Worm (Caenorhabditis elegans) whole organism, mixed stage, embryonic: ENCODE results near the gene T24C12.1.

ENCODE experiments used
- M03D4.4 ChIP-seq: sonication (generic microtip); optimal IDR thresholded peaks from 2 replicates; lab custom pipeline; 2017; ENCODE audit warnings: mild to moderate bottlenecking, missing genetic modification characterization, missing compliant biosample characterization
- bed-3 ChIP-seq: fragments of 200-800 bp; sonication (Bioruptor generic); optimal IDR thresholded peaks from 3 replicates; lab custom pipeline; 2018; ENCODE audit warnings: mild to moderate bottlenecking, missing genetic modification characterization, moderate library complexity, missing compliant biosample characterization
- blmp-1 ChIP-seq: fragments of 150-350 bp; optimal IDR thresholded peaks from 2 replicates; lab custom pipeline; 2014; ENCODE audit warnings: missing biosample characterization, missing genetic modification characterization
- ceh-39 ChIP-seq: fragments of 150-350 bp; optimal IDR thresholded peaks from 2 replicates; lab custom pipeline; 2014; ENCODE audit warnings: missing biosample characterization, missing genetic modification characterization
- ceh-43 ChIP-seq: fragments of 200-800 bp; sonication (Bioruptor generic); optimal IDR thresholded peaks from 2 replicates; lab custom pipeline; 2018; ENCODE audit warnings: mild to moderate bottlenecking, missing genetic modification characterization, moderate library complexity, missing compliant biosample characterization
- ceh-83 ChIP-seq: fragments of 200-800 bp; sonication (Bioruptor generic); optimal IDR thresholded peaks from 2 replicates; lab custom pipeline; 2018; ENCODE audit warnings: mild to moderate bottlenecking, missing genetic modification characterization, missing compliant biosample characterization
- ces-1 ChIP-seq: fragments of 150-350 bp; optimal IDR thresholded peaks from 2 replicates; lab custom pipeline; 2014; ENCODE audit warnings: missing biosample characterization, missing genetic modification reagents, missing genetic modification characterization
- cnd-1 ChIP-seq: fragments of 200-800 bp; sonication (Bioruptor generic); optimal IDR thresholded peaks from 2 replicates; lab custom pipeline; 2018; ENCODE audit warnings: mild to moderate bottlenecking, missing genetic modification characterization, missing compliant biosample characterization
- drap-1 ChIP-seq: fragments of 200-800 bp; sonication (Bioruptor generic); optimal IDR thresholded peaks from 3 replicates; lab custom pipeline; 2018; ENCODE audit warnings: mild to moderate bottlenecking, missing genetic modification characterization, missing compliant biosample characterization
- elt-1 ChIP-seq: sonication (generic microtip); optimal IDR thresholded peaks from 2 replicates; lab custom pipeline; 2017; ENCODE audit warnings: missing genetic modification characterization, mild to moderate bottlenecking, missing compliant biosample characterization, antibody characterized with exemption, moderate library complexity, borderline replicate concordance; ENCODE audit not compliant: insufficient read depth
- elt-3 ChIP-seq: fragments of 150-350 bp; optimal IDR thresholded peaks from 2 replicates; lab custom pipeline; 2014; ENCODE audit warnings: missing biosample characterization, missing genetic modification characterization
- flh-1 ChIP-seq: fragments of 200-800 bp; sonication (Bioruptor generic); optimal IDR thresholded peaks from 2 replicates; lab custom pipeline; 2018; ENCODE audit warnings: mild to moderate bottlenecking, missing genetic modification characterization, moderate library complexity, missing compliant biosample characterization
- ham-2 ChIP-seq: fragments of 200-800 bp; sonication (Bioruptor generic); optimal IDR thresholded peaks from 2 replicates; lab custom pipeline; 2018; ENCODE audit warnings: mild to moderate bottlenecking, missing genetic modification characterization, missing compliant biosample characterization
- hlh-1 ChIP-seq: fragments of 150-350 bp; optimal IDR thresholded peaks from 2 replicates; lab custom pipeline; 2014; ENCODE audit warnings: missing biosample characterization, missing genetic modification reagents, missing genetic modification characterization
- lin-13 ChIP-seq: fragments of 150-350 bp; optimal IDR thresholded peaks from 2 replicates; lab custom pipeline; 2014; ENCODE audit warnings: missing biosample characterization, missing genetic modification characterization
- lin-32 ChIP-seq: fragments of 200-800 bp; sonication (Bioruptor generic); optimal IDR thresholded peaks from 2 replicates; lab custom pipeline; 2018; ENCODE audit warnings: mild to moderate bottlenecking, missing genetic modification characterization, missing compliant biosample characterization
- lsy-2 ChIP-seq: fragments of 150-350 bp; optimal IDR thresholded peaks from 2 replicates; lab custom pipeline; 2014; ENCODE audit warnings: missing biosample characterization, missing genetic modification characterization
- mab-5 ChIP-seq: fragments of 150-350 bp; optimal IDR thresholded peaks from 2 replicates; lab custom pipeline; 2014; ENCODE audit warnings: missing biosample characterization, missing genetic modification characterization
- mep-1 ChIP-seq: fragments of 150-350 bp; optimal IDR thresholded peaks from 2 replicates; lab custom pipeline; 2017; ENCODE audit warnings: missing biosample characterization, missing genetic modification reagents, missing genetic modification characterization, inconsistent platforms
- mls-2 ChIP-seq: sonication (generic microtip); optimal IDR thresholded peaks from 2 replicates; lab custom pipeline; 2016; ENCODE audit warnings: mild to moderate bottlenecking, missing genetic modification characterization, moderate library complexity, missing compliant biosample characterization
- nhr-12 ChIP-seq: fragments of 150-350 bp; optimal IDR thresholded peaks from 2 replicates; lab custom pipeline; 2014; ENCODE audit warnings: missing biosample characterization, missing genetic modification characterization
- nhr-2 ChIP-seq: fragments of 150-350 bp; optimal IDR thresholded peaks from 2 replicates; lab custom pipeline; 2014; ENCODE audit warnings: missing biosample characterization, missing genetic modification characterization
- nhr-237 ChIP-seq: fragments of 150-350 bp; optimal IDR thresholded peaks from 2 replicates; lab custom pipeline; 2014; ENCODE audit warnings: missing biosample characterization, missing genetic modification characterization
- nhr-28 ChIP-seq: fragments of 150-350 bp; optimal IDR thresholded peaks from 2 replicates; lab custom pipeline; 2014; ENCODE audit warnings: missing biosample characterization, missing genetic modification characterization
- nhr-76 ChIP-seq: sonication (generic microtip); optimal IDR thresholded peaks from 2 replicates; lab custom pipeline; 2017; ENCODE audit warnings: missing biosample characterization, missing genetic modification characterization
- pha-4 ChIP-seq: fragments of 150-350 bp; optimal IDR thresholded peaks from 2 replicates; lab custom pipeline; 2018; ENCODE audit warnings: missing biosample characterization, missing genetic modification reagents, missing genetic modification characterization
- sem-2 ChIP-seq: fragments of 200-800 bp; sonication (Bioruptor generic); optimal IDR thresholded peaks from 2 replicates; lab custom pipeline; 2018; ENCODE audit warnings: mild to moderate bottlenecking, missing genetic modification characterization, missing compliant biosample characterization
- snpc-4 ChIP-seq: fragments of 150-350 bp; optimal IDR thresholded peaks from 2 replicates; lab custom pipeline; 2014; ENCODE audit warnings: missing biosample characterization, missing genetic modification characterization
- sptf-1 ChIP-seq: sonication (generic microtip); optimal IDR thresholded peaks from 2 replicates; lab custom pipeline; 2017; ENCODE audit warnings: mild to moderate bottlenecking, missing genetic modification characterization, moderate library complexity, missing compliant biosample characterization
- tbx-8 ChIP-seq: fragments of 200-800 bp; sonication (Bioruptor generic); optimal IDR thresholded peaks from 2 replicates; lab custom pipeline; 2018; ENCODE audit warnings: mild to moderate bottlenecking, missing genetic modification characterization, moderate library complexity, missing compliant biosample characterization
- unc-120 ChIP-seq: sonication (generic microtip); optimal IDR thresholded peaks from 2 replicates; lab custom pipeline; 2017; ENCODE audit warnings: missing genetic modification characterization, missing compliant biosample characterization; ENCODE audit not compliant: poor library complexity, severe bottlenecking
- unc-39 ChIP-seq: fragments of 150-350 bp; optimal IDR thresholded peaks from 2 replicates; lab custom pipeline; 2014; ENCODE audit warnings: missing biosample characterization, missing genetic modification characterization
- unc-62 ChIP-seq: fragments of 150-350 bp; optimal IDR thresholded peaks from 2 replicates; lab custom pipeline; 2014; ENCODE audit warnings: missing biosample characterization, missing genetic modification reagents, missing genetic modification characterization
- zip-8 ChIP-seq: fragments of 150-350 bp; optimal IDR thresholded peaks from 2 replicates; lab custom pipeline; 2014; ENCODE audit warnings: missing biosample characterization, missing genetic modification characterization
- ztf-11 ChIP-seq: fragments of 150-350 bp; optimal IDR thresholded peaks from 2 replicates; lab custom pipeline; 2014; ENCODE audit warnings: missing biosample characterization, missing genetic modification characterization

The T24C12.1 gene

ce11 chrX:2229305-2230172 lies 30.3 kb downstream of the T24C12.1 start, which contains the start of gene lin-32:
Gene lin-32 (minus strand): TSS chrX:2230122.
- TF ChIP-seq lin-32 = peak; percentile 75
- no peak for TF ChIP-seq unc-62 (GFP tag; lab: Kevin White, UChicago)

DNA sequence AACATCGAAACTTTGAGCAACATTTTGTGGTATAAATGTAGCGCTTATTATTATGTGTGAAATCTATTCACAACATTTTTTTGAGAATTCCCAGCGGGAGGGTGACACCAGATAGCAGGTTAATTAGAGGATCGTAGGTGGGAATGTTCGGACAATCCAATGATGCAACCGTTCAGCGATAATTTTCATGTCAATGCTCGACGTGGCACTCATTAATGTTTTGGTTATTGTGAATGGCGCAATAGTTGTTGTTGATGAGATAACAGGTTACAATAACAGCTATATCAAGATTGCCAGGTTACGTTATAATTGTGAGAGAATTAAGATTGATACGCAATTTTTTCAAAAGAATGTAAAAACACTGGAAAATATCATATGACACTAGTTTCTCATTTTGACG lies 32.1 kb downstream of the T24C12.1 start:
- TF ChIP-seq M03D4.4 (tag; lab: Kevin White, UChicago) (no peak), zip-8 (tag; lab: Kevin White, UChicago) (peak; percentile 69), nhr-2 (tag; lab: Kevin White, UChicago) (peak; percentile 94), ceh-39 (tag; lab: Kevin White, UChicago) (no peak), snpc-4 (tag; lab: Kevin White, UChicago) (no peak), elt-1 (peak; percentile 12)

DNA sequence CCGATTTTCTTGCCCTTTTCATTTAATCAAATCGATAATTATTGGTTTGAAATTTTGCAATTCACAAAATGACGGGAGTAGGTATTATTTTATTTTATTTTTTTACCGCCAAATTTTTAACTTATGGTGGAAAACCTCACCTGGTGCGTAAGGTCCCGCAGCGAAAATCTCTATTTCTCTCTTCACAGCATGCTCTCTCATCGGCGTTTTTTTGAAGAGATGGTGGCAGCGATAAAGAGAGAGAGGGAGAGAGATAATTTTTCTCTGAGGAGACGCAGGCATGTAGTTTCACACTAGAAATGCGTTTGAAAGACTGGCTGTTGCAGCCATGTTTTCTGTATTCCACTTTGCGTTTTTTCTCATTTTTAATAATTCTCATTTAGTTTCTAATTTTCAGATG lies 34.7 kb downstream of the T24C12.1 start, which contains the start of gene T14F9.2:
TSS of gene T14F9.2 (plus strand) at position 396 of the 400 bp plus-strand sequence.
- TF ChIP-seq cnd-1 (no peak), sptf-1 (tag; lab: Kevin White, UChicago) (no peak), nhr-76 (tag; lab: Kevin White, UChicago) (no peak), ceh-39 (tag; lab: Kevin White, UChicago) (peak; percentile 0), unc-62 (GFP tag; lab: Kevin White, UChicago) (no peak), lin-32 (peak; percentile 26), mab-5 (tag; lab: Kevin White, UChicago) (no peak), ceh-83 (GFP tag; lab: Kevin White, UChicago) (no peak), hlh-1 (tag; lab: Kevin White, UChicago) (peak; percentile 59), nhr-2 (tag; lab: Kevin White, UChicago) (peak; percentile 12), ces-1 (GFP tag; lab: Kevin White, UChicago) (peak; percentile 11), elt-1 (peak; percentile 78), blmp-1 (tag; lab: Kevin White, UChicago) (no peak), flh-1 (GFP tag; lab: Kevin White, UChicago) (no peak)

DNA sequence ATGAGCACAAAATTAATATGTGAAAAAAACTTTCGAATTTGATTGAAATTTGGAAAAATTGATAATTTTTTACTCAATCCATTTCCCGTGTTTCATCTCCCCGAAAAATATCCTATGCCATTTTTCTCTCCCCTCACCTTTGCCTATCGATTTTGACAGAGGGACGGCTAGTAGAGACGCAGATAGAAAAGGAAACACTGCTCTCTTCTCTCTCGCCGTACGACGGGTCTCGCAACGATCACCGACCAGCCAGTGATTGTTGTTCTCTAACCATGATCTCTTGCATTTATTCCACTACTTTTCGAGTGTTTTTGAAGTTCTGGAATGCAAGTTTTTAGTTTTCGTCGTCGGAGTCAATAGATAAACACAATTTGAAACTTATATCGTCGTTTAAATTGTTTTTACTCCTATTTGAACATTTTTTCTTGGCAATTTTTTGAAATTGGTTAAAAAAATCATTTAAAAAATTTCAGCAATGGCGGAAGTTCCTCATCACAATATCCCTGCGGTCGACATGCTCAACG lies 38.3 kb downstream of the T24C12.1 start, which contains the start of gene vha-15:
TSS of gene vha-15 (plus strand) at position 474 of the 524 bp plus-strand sequence.
- TF ChIP-seq ham-2 (GFP tag; lab: Kevin White, UChicago) (peak; percentile 10), tbx-8 (no peak), zip-8 (tag; lab: Kevin White, UChicago) (no peak), snpc-4 (tag; lab: Kevin White, UChicago) (no peak), unc-120 (peak; percentile 31), unc-39 (tag; lab: Kevin White, UChicago) (no peak), bed-3 (GFP tag; lab: Kevin White, UChicago) (no peak), mep-1 (tag; lab: Kevin White, UChicago) (peak; percentile 76), nhr-28 (tag; lab: Kevin White, UChicago) (no peak), ceh-83 (GFP tag; lab: Kevin White, UChicago) (no peak), nhr-2 (tag; lab: Kevin White, UChicago) (peak; percentile 10), M03D4.4 (tag; lab: Kevin White, UChicago) (no peak), nhr-237 (peak; percentile 79), blmp-1 (tag; lab: Kevin White, UChicago) (no peak), nhr-76 (tag; lab: Kevin White, UChicago) (no peak), elt-3 (tag; lab: Kevin White, UChicago) (no peak), lin-32 (peak; percentile 64), unc-62 (GFP tag; lab: Kevin White, UChicago) (peak; percentile 56), pha-4 (tag; lab: Kevin White, UChicago) (peak; percentile 78), nhr-12 (tag; lab: Kevin White, UChicago) (no peak), ceh-43 (GFP tag; lab: Kevin White, UChicago) (no peak), ceh-39 (tag; lab: Kevin White, UChicago) (peak; percentile 87), sptf-1 (tag; lab: Kevin White, UChicago) (no peak), cnd-1 (peak; percentile 12), ces-1 (GFP tag; lab: Kevin White, UChicago) (peak; percentile 65), sem-2 (GFP tag; lab: Kevin White, UChicago) (no peak), drap-1 (GFP tag; lab: Kevin White, UChicago) (peak; percentile 25), mls-2 (tag; lab: Kevin White, UChicago) (peak; percentile 45), hlh-1 (tag; lab: Kevin White, UChicago) (peak; percentile 60), lsy-2 (peak; percentile 88), flh-1 (GFP tag; lab: Kevin White, UChicago) (no peak), elt-1 (no peak), ztf-11 (tag; lab: Kevin White, UChicago) (no peak), mab-5 (tag; lab: Kevin White, UChicago) (no peak), lin-13 (tag; lab: Kevin White, UChicago) (no peak)
- TF ChIP-seq, all 35 proteins: peak for 15
